Fruit fly (Drosophila melanogaster) whole organism, embryonic: Measurements from ENCODE around the gene CG10761.

ENCODE experiments used
- Aef1 ChIP-seq: fragments of 200-800 bp; sonication (Bioruptor generic); IDR thresholded peaks from 3 replicates; pipeline ENCODE4 v1.3.6; 2022; ENCODE audit warnings: missing biosample characterization, missing genetic modification characterization
- Bdp1 ChIP-seq: fragments of 200-800 bp; sonication (Bioruptor generic); optimal IDR thresholded peaks from 3 replicates; lab custom pipeline; 2016; ENCODE audit warnings: missing biosample characterization, missing genetic modification characterization
- CG10209 ChIP-seq: fragments of 200-800 bp; sonication (Bioruptor generic); optimal IDR thresholded peaks from 3 replicates; lab custom pipeline; 2017; ENCODE audit warnings: missing biosample characterization, mild to moderate bottlenecking, missing genetic modification characterization, missing genetic modification reagents
- CG10543 ChIP-seq: fragments of 200-800 bp; sonication (Bioruptor generic); optimal IDR thresholded peaks from 3 replicates; lab custom pipeline; 2017; ENCODE audit warnings: missing biosample characterization, mild to moderate bottlenecking, missing genetic modification characterization, moderate library complexity
- CG10654 ChIP-seq: fragments of 200-800 bp; sonication (Bioruptor generic); optimal IDR thresholded peaks from 2 replicates; lab custom pipeline; 2016; ENCODE audit warnings: missing biosample characterization, missing genetic modification characterization
- CG11247 ChIP-seq: fragments of 200-800 bp; sonication (Bioruptor generic); IDR thresholded peaks from 2 replicates; pipeline ENCODE4 v1.3.6; 2022; ENCODE audit warnings: missing biosample characterization, missing genetic modification characterization
- CG15269 ChIP-seq: fragments of 200-800 bp; sonication (Bioruptor generic); optimal IDR thresholded peaks from 2 replicates; lab custom pipeline; 2018; ENCODE audit warnings: missing biosample characterization, mild to moderate bottlenecking, missing genetic modification characterization, moderate library complexity
- CG16863 ChIP-seq: fragments of 200-800 bp; sonication (Bioruptor generic); optimal IDR thresholded peaks from 3 replicates; lab custom pipeline; 2016; ENCODE audit warnings: missing biosample characterization, missing genetic modification characterization
- CG1832 ChIP-seq: fragments of 200-800 bp; sonication (Bioruptor generic); optimal IDR thresholded peaks from 2 replicates; lab custom pipeline; 2017; ENCODE audit warnings: missing biosample characterization, mild to moderate bottlenecking, missing genetic modification characterization, inconsistent platforms
- CG42726 ChIP-seq: fragments of 200-800 bp; sonication (Bioruptor generic); IDR thresholded peaks from 2 replicates; pipeline ENCODE4 v1.3.6; 2022; ENCODE audit warnings: missing biosample characterization, missing genetic modification characterization; ENCODE audit not compliant: partially characterized antibody
- CG4820 ChIP-seq: fragments of 200-800 bp; sonication (Bioruptor generic); optimal IDR thresholded peaks from 3 replicates; lab custom pipeline; 2016; ENCODE audit warnings: missing biosample characterization, missing genetic modification characterization
- CG4854 ChIP-seq: fragments of 200-800 bp; sonication (Bioruptor generic); optimal IDR thresholded peaks from 2 replicates; lab custom pipeline; 2016; ENCODE audit warnings: missing biosample characterization, missing genetic modification characterization, inconsistent platforms
- CG7963 ChIP-seq: fragments of 200-800 bp; sonication (Bioruptor generic); IDR thresholded peaks from 3 replicates; pipeline ENCODE4 v1.3.6; 2022; ENCODE audit warnings: missing biosample characterization, missing genetic modification characterization; ENCODE audit not compliant: partially characterized antibody
- CG8089 ChIP-seq: fragments of 200-800 bp; sonication (Bioruptor generic); optimal IDR thresholded peaks from 3 replicates; lab custom pipeline; 2016; ENCODE audit warnings: missing biosample characterization, missing genetic modification characterization
- CG9817 ChIP-seq: fragments of 200-800 bp; sonication (Bioruptor generic); optimal IDR thresholded peaks from 2 replicates; lab custom pipeline; 2018; ENCODE audit warnings: missing biosample characterization, mild to moderate bottlenecking, missing genetic modification characterization, moderate library complexity
- Dip3 ChIP-seq: fragments of 200-800 bp; sonication (Bioruptor generic); optimal IDR thresholded peaks from 3 replicates; lab custom pipeline; 2016; ENCODE audit warnings: missing biosample characterization, missing genetic modification characterization
- H2.0 ChIP-seq: fragments of 200-800 bp; sonication (Bioruptor generic); IDR thresholded peaks from 2 replicates; pipeline ENCODE4 v1.3.6; 2022; ENCODE audit warnings: missing biosample characterization, missing genetic modification characterization
- HLH54F ChIP-seq: fragments of 200-800 bp; sonication (Bioruptor generic); optimal IDR thresholded peaks from 3 replicates; lab custom pipeline; 2016; ENCODE audit warnings: missing biosample characterization, missing genetic modification characterization
- Hmr ChIP-seq: fragments of 200-800 bp; sonication (Bioruptor generic); optimal IDR thresholded peaks from 3 replicates; lab custom pipeline; 2017; ENCODE audit warnings: mild to moderate bottlenecking, missing biosample characterization, missing genetic modification reagents, missing genetic modification characterization
- Lhr ChIP-seq: fragments of 200-800 bp; sonication (Bioruptor generic); optimal IDR thresholded peaks from 3 replicates; lab custom pipeline; 2017; ENCODE audit warnings: mild to moderate bottlenecking, missing biosample characterization, missing genetic modification reagents, missing genetic modification characterization
- MESR4 ChIP-seq: fragments of 200-800 bp; sonication (Bioruptor generic); optimal IDR thresholded peaks from 2 replicates; lab custom pipeline; 2018; ENCODE audit warnings: missing biosample characterization, mild to moderate bottlenecking, missing genetic modification characterization, moderate library complexity
- Meics ChIP-seq: fragments of 200-800 bp; sonication (Bioruptor generic); optimal IDR thresholded peaks from 2 replicates; lab custom pipeline; 2017; ENCODE audit warnings: missing biosample characterization, mild to moderate bottlenecking, missing genetic modification characterization
- Myb ChIP-seq: fragments of 200-800 bp; sonication (Bioruptor generic); optimal IDR thresholded peaks from 2 replicates; lab custom pipeline; 2016; ENCODE audit warnings: missing biosample characterization, missing genetic modification characterization
- Pdp1 ChIP-seq, 2 experiments: fragments of 200-800 bp; sonication (Bioruptor generic); optimal IDR thresholded peaks; 3 replicates each; lab custom pipeline; 2016; ENCODE audit warnings: missing biosample characterization in 2 of 2, missing genetic modification characterization in 2 of 2, mild to moderate bottlenecking in 1 of 2, moderate library complexity in 1 of 2
- Scr ChIP-seq: fragments of 200-800 bp; sonication (Bioruptor generic); IDR thresholded peaks from 2 replicates; pipeline ENCODE4 v1.3.6; 2022; ENCODE audit warnings: missing biosample characterization, missing genetic modification characterization; ENCODE audit not compliant: partially characterized antibody
- Side ChIP-seq: fragments of 200-800 bp; sonication (Bioruptor generic); optimal IDR thresholded peaks from 2 replicates; lab custom pipeline; 2016; ENCODE audit warnings: missing biosample characterization, missing genetic modification characterization
- Sox100B ChIP-seq: fragments of 200-800 bp; sonication (Bioruptor generic); optimal IDR thresholded peaks from 3 replicates; lab custom pipeline; 2018; ENCODE audit warnings: missing biosample characterization, mild to moderate bottlenecking, missing genetic modification characterization
- Taf1 ChIP-seq: fragments of 200-800 bp; sonication (Bioruptor generic); IDR thresholded peaks from 2 replicates; pipeline ENCODE4 v1.3.6; 2022; ENCODE audit warnings: missing biosample characterization, missing genetic modification characterization
- Xrp1 ChIP-seq: fragments of 200-800 bp; sonication (Bioruptor generic); IDR thresholded peaks from 2 replicates; pipeline ENCODE4 v1.3.6; 2022; ENCODE audit warnings: missing biosample characterization, missing genetic modification characterization
- YL-1 ChIP-seq: fragments of 200-800 bp; sonication (Bioruptor generic); optimal IDR thresholded peaks from 3 replicates; lab custom pipeline; 2017; ENCODE audit warnings: missing biosample characterization, mild to moderate bottlenecking, missing genetic modification characterization
- bsh ChIP-seq, 2 experiments: fragments of 200-800 bp; sonication (Bioruptor generic); optimal IDR thresholded peaks; 2 replicates each; lab custom pipeline; 2017 to 2018; ENCODE audit warnings: mild to moderate bottlenecking in 2 of 2, missing biosample characterization in 2 of 2, missing genetic modification characterization in 2 of 2, moderate library complexity in 1 of 2
- chn ChIP-seq: fragments of 200-800 bp; sonication (Bioruptor generic); optimal IDR thresholded peaks from 2 replicates; lab custom pipeline; 2016; ENCODE audit warnings: missing biosample characterization, missing genetic modification characterization
- dm ChIP-seq: fragments of 200-800 bp; sonication (Bioruptor generic); optimal IDR thresholded peaks from 3 replicates; lab custom pipeline; 2016; ENCODE audit warnings: missing biosample characterization, missing genetic modification characterization
- dysf ChIP-seq: fragments of 200-800 bp; sonication (Bioruptor generic); IDR thresholded peaks from 3 replicates; pipeline ENCODE4 v1.3.6; 2022; ENCODE audit warnings: missing biosample characterization, missing genetic modification characterization
- fd102C ChIP-seq: fragments of 200-800 bp; sonication (Bioruptor generic); optimal IDR thresholded peaks from 2 replicates; lab custom pipeline; 2018; ENCODE audit warnings: missing biosample characterization, mild to moderate bottlenecking, missing genetic modification characterization, moderate library complexity
- gem ChIP-seq: fragments of 200-800 bp; sonication (Bioruptor generic); optimal IDR thresholded peaks from 2 replicates; lab custom pipeline; 2019; ENCODE audit warnings: missing biosample characterization, mild to moderate bottlenecking, missing genetic modification characterization, moderate library complexity
- gro ChIP-seq: fragments of 200-800 bp; sonication (Bioruptor generic); optimal IDR thresholded peaks from 2 replicates; lab custom pipeline; 2016; ENCODE audit warnings: missing biosample characterization, missing genetic modification characterization
- lab ChIP-seq: fragments of 200-800 bp; sonication (Bioruptor generic); optimal IDR thresholded peaks from 3 replicates; lab custom pipeline; 2017; ENCODE audit warnings: missing biosample characterization, missing genetic modification characterization, mild to moderate bottlenecking, moderate library complexity, missing genetic modification reagents
- luna ChIP-seq: fragments of 200-800 bp; sonication (Bioruptor generic); optimal IDR thresholded peaks from 2 replicates; lab custom pipeline; 2016; ENCODE audit warnings: missing biosample characterization, missing genetic modification characterization
- odd ChIP-seq: fragments of 200-800 bp; sonication (Bioruptor generic); optimal IDR thresholded peaks from 2 replicates; lab custom pipeline; 2017; ENCODE audit warnings: missing biosample characterization, mild to moderate bottlenecking, missing genetic modification characterization
- prd ChIP-seq, 3 experiments: fragments of >200 bp in 2 of 3; fragments of 200-800 bp in 1 of 3; sonication (Bioruptor generic) in 1 of 3; optimal IDR thresholded peaks in 2 of 3; IDR thresholded peaks in 1 of 3; 2 replicates in 2 of 3; 3 replicates in 1 of 3; pipeline versions ENCODE4 v1.3.6 to Lab custom; 2017 to 2022; ENCODE audit warnings: missing biosample characterization in 1 of 3, missing genetic modification characterization in 1 of 3
- seq ChIP-seq: fragments of 200-800 bp; sonication (Bioruptor generic); IDR thresholded peaks from 2 replicates; pipeline ENCODE4 v1.3.6; 2022; ENCODE audit warnings: missing biosample characterization, missing genetic modification characterization
- stwl ChIP-seq: fragments of 200-800 bp; sonication (Bioruptor generic); optimal IDR thresholded peaks from 3 replicates; lab custom pipeline; 2018; ENCODE audit warnings: missing biosample characterization, mild to moderate bottlenecking, missing genetic modification characterization, moderate library complexity
- sug ChIP-seq: fragments of 200-800 bp; optimal IDR thresholded peaks from 2 replicates; lab custom pipeline; 2019; ENCODE audit warnings: missing biosample characterization, mild to moderate bottlenecking, missing genetic modification characterization, moderate library complexity
- tna ChIP-seq: fragments of 200-800 bp; sonication (Bioruptor generic); IDR thresholded peaks from 2 replicates; pipeline ENCODE4 v1.3.6; 2022; ENCODE audit warnings: missing biosample characterization, missing genetic modification characterization; ENCODE audit not compliant: partially characterized antibody

CG10761 gene

dm6 chrX:8141353-8142066 is 21.1 kb downstream of the CG10761 start (continued):
- TF ChIP-seq Taf1 (GFP tag; lab: Robert Waterston, UW) (no peak), Lhr (GFP tag; lab: Kevin White, UChicago) (no peak), lab (GFP tag; lab: Kevin White, UChicago) (peak; percentile 60), tna (no peak; the same call in 1 of the 2 replicates), fd102C (GFP tag; lab: Kevin White, UChicago) (no peak), Xrp1 (GFP tag; lab: Robert Waterston, UW) (peak; percentile 21; the same call in 1 of the 2 replicates), CG15269 (peak; percentile 3), dm (GFP tag; lab: Kevin White, UChicago) (peak; percentile 11), CG4854 (GFP tag; lab: Kevin White, UChicago) (no peak), Pdp1 (GFP tag; optimal IDR thresholded peaks at IDR 0.05; lab: Kevin White, UChicago) (peak; percentile 19 to 29), CG8089 (GFP tag; lab: Kevin White, UChicago) (peak; percentile 25), dysf (GFP tag; lab: Robert Waterston, UW) (peak; percentile 25; the same call in 1 of the 3 replicates), gem (tag; lab: Kevin White, UChicago) (peak; percentile 46), CG4820 (GFP tag; lab: Kevin White, UChicago) (peak; percentile 15), odd (GFP tag; lab: Kevin White, UChicago) (no peak), Dip3 (GFP tag; lab: Kevin White, UChicago) (peak; percentile 28), CG42726 (GFP tag; lab: Robert Waterston, UW) (no peak), Sox100B (GFP tag; lab: Kevin White, UChicago) (peak; percentile 9), HLH54F (peak; percentile 23), gro (no peak), CG10543 (GFP tag; lab: Kevin White, UChicago) (peak; percentile 87), Hmr (GFP tag; lab: Kevin White, UChicago) (peak; percentile 29), bsh (GFP tag; optimal IDR thresholded peaks at IDR 0.05; lab: Kevin White, UChicago) (peak in 1 of 2 experiments; percentile 4), CG7963 (GFP tag; lab: Robert Waterston, UW) (no peak), Meics (peak; percentile 24), Bdp1 (GFP tag; lab: Kevin White, UChicago) (no peak), MESR4 (peak; percentile 69), CG10209 (GFP tag; lab: Kevin White, UChicago) (peak; percentile 22), sug (peak; percentile 10), seq (GFP tag; lab: Robert Waterston, UW) (peak; percentile 39; the same call in 1 of the 2 replicates), H2.0 (GFP tag; lab: Robert Waterston, UW) (no peak), CG9817 (tag; lab: Kevin White, UChicago) (no peak), luna (GFP tag; lab: Kevin White, UChicago) (no peak), Aef1 (peak; percentile 45; the same call in 2 of the 3 replicates), YL-1 (GFP tag; lab: Kevin White, UChicago) (peak; percentile 60), CG16863 (peak; percentile 22), CG11247 (no peak), CG10654 (no peak), Myb (GFP tag; lab: Kevin White, UChicago) (peak; percentile 22), prd (optimal IDR thresholded peaks at IDR 0.05; lab: Kevin White, UChicago) (no peak), prd (GFP tag; IDR thresholded peaks at IDR 0.05; lab: Robert Waterston, UW) (peak; percentile 44; the same call in 1 of the 3 replicates), stwl (tag; lab: Kevin White, UChicago) (no peak), Side (GFP tag; lab: Kevin White, UChicago) (peak; percentile 62), CG1832 (GFP tag; lab: Kevin White, UChicago) (peak; percentile 91), chn (GFP tag; lab: Kevin White, UChicago) (peak; percentile 27), Scr (GFP tag; lab: Robert Waterston, UW) (peak; percentile 17; the same call in 1 of the 2 replicates)
